Fruit fly (Drosophila melanogaster): ENCODE results near the gene CG3625.

DNA sequence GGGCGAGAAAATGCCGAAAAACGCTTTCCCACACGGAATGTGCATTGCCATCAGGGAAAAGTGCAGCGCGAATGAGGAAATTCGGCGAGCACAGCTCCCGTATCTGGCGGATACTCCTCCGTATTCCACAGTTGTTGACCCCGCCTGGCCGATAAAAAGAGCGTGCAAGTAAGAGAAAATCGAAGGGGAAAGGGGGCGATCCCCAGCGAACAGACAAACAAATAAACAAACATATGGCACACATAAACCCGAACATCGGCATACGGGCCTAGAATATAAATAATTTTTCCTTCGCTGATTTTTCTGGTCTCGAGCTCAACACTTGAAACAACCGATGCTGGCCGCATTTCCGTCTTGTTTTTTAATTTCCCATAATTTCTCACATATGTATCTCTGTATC is 1.2 kb downstream of the CG3625 start:
- TF ChIP-seq psq (optimal IDR thresholded peaks at IDR 0.05) (no peak), insv (optimal IDR thresholded peaks at IDR 0.05) (no peak), ttk (optimal IDR thresholded peaks at IDR 0.05) (no peak), Sin3A (optimal IDR thresholded peaks at IDR 0.05) (no peak)
